Worm (Caenorhabditis elegans): ENCODE results near the gene cyp-13A6.

Gene cyp-13A6

ce11 chrII:9787395-9788152 lies 15.0 kb downstream of the cyp-13A6 start, which contains the start of gene cyp-13A2 (continued):
- TF ChIP-seq C04F5.9 (tag; optimal IDR thresholded peaks at IDR 0.05) = no peak
- TF ChIP-seq nhr-77 (tag; optimal IDR thresholded peaks at IDR 0.05) = peak; percentile 57
- TF ChIP-seq nhr-11 (tag; optimal IDR thresholded peaks at IDR 0.05) = peak; percentile 33
- TF ChIP-seq nhr-47 (tag; optimal IDR thresholded peaks at IDR 0.05) = peak; percentile 33
- peak; percentile 82 for TF ChIP-seq nhr-71 (tag; optimal IDR thresholded peaks at IDR 0.05)
- no peak for TF ChIP-seq unc-86 (tag; optimal IDR thresholded peaks at IDR 0.05)
- TF ChIP-seq fkh-10 (GFP tag; optimal IDR thresholded peaks at IDR 0.05) = no peak
- TF ChIP-seq ceh-88 (GFP tag; IDR thresholded peaks at IDR 0.05) = no peak
- TF ChIP-seq skn-1 (tag; optimal IDR thresholded peaks at IDR 0.05) = no peak
- TF ChIP-seq pag-3 (tag; optimal IDR thresholded peaks at IDR 0.05; ENCODE audit: borderline replicate concordance, insufficient read depth) = no peak
- no peak for TF ChIP-seq ces-1 (GFP tag; optimal IDR thresholded peaks at IDR 0.05)
- peak; percentile 27 to 59 for TF ChIP-seq egl-27 (tag; optimal IDR thresholded peaks at IDR 0.05)
- peak; percentile 10 to 29 for TF ChIP-seq lin-35 (GFP tag; optimal IDR thresholded peaks at IDR 0.05)
- peak; percentile 32 to 52 for TF ChIP-seq efl-1 (optimal IDR thresholded peaks at IDR 0.05)
- TF ChIP-seq efl-1 (GFP tag; optimal IDR thresholded peaks at IDR 0.05 in 1 of 2) = peak in 1 of 2 experiments; percentile 90
- TF ChIP-seq ztf-4 (tag; optimal IDR thresholded peaks at IDR 0.05) = no peak
- no peak for TF ChIP-seq isw-1 (GFP tag; IDR thresholded peaks at IDR 0.05)
- no peak for TF ChIP-seq mef-2 (tag; optimal IDR thresholded peaks at IDR 0.05)
- TF ChIP-seq tlp-1 (tag; optimal IDR thresholded peaks at IDR 0.05) = peak; percentile 61
- TF ChIP-seq dsc-1 (tag; optimal IDR thresholded peaks at IDR 0.05) = no peak
- TF ChIP-seq irx-1 (tag; optimal IDR thresholded peaks at IDR 0.05) = peak; percentile 23
- TF ChIP-seq hpl-2 (GFP tag; optimal IDR thresholded peaks at IDR 0.05) = no peak
- TF ChIP-seq sptf-1 (tag; optimal IDR thresholded peaks at IDR 0.05) = no peak
- TF ChIP-seq vab-15 (tag; optimal IDR thresholded peaks at IDR 0.05) = no peak
- no peak for TF ChIP-seq hlh-17 (GFP tag; optimal IDR thresholded peaks at IDR 0.05; ENCODE audit: borderline replicate concordance)
- peak; percentile 72 for TF ChIP-seq elt-2 (tag; optimal IDR thresholded peaks at IDR 0.05)
- TF ChIP-seq nhr-84 (tag; optimal IDR thresholded peaks at IDR 0.05) = no peak
- TF ChIP-seq efl-3 (GFP tag; optimal IDR thresholded peaks at IDR 0.05) = no peak
- no peak for TF ChIP-seq unc-130 (tag; optimal IDR thresholded peaks at IDR 0.05)
- TF ChIP-seq F16B12.6 (tag; optimal IDR thresholded peaks at IDR 0.05) = no peak
- TF ChIP-seq mep-1 (tag; optimal IDR thresholded peaks at IDR 0.05) = peak; percentile 45
- TF ChIP-seq lin-13 (GFP tag; optimal IDR thresholded peaks at IDR 0.05) = no peak
- peak; percentile 76 for TF ChIP-seq blmp-1 (tag; optimal IDR thresholded peaks at IDR 0.05)
- TF ChIP-seq nhr-12 (tag; optimal IDR thresholded peaks at IDR 0.05) = no peak
- TF ChIP-seq ztf-11 (tag; optimal IDR thresholded peaks at IDR 0.05) = no peak
- TF ChIP-seq nhr-90 (tag; optimal IDR thresholded peaks at IDR 0.05; ENCODE audit: poor library complexity) = peak; percentile 66
- TF ChIP-seq jun-1 (tag; optimal IDR thresholded peaks at IDR 0.05) = no peak
- TF ChIP-seq ceh-8 (GFP tag; optimal IDR thresholded peaks at IDR 0.05) = no peak
- no peak for TF ChIP-seq nhr-28 (tag; optimal IDR thresholded peaks at IDR 0.05)
- no peak for TF ChIP-seq hlh-4 (tag; optimal IDR thresholded peaks at IDR 0.05)
- TF ChIP-seq rnt-1 (tag; optimal IDR thresholded peaks at IDR 0.05) = peak; percentile 75
- peak in 2 of 3 experiments; percentile 16 to 32 for TF ChIP-seq dpl-1 (GFP tag; optimal IDR thresholded peaks at IDR 0.05)
- TF ChIP-seq zip-4 (GFP tag; optimal IDR thresholded peaks at IDR 0.05) = no peak
- TF ChIP-seq lir-3 (tag; optimal IDR thresholded peaks at IDR 0.05; ENCODE audit: poor library complexity) = no peak
- no peak for TF ChIP-seq ets-5 (GFP tag; IDR thresholded peaks at IDR 0.05)
- no peak for TF ChIP-seq aly-2 (tag; optimal IDR thresholded peaks at IDR 0.05)

All from whole organism, L1 larva.